Fruit fly (Drosophila melanogaster): ENCODE measurements around the gene Cht7.

The Cht7 gene

dm6 chr3L:3096073-3096725 is 10.6 kb downstream of the Cht7 start (continued):
- peak; percentile 15 for TF ChIP-seq corto (GFP tag; optimal IDR thresholded peaks at IDR 0.05)
- peak; percentile 45; the same call in 1 of the 3 replicates for TF ChIP-seq CG2889 (GFP tag; IDR thresholded peaks at IDR 0.05)
- TF ChIP-seq CG18599 (GFP tag; optimal IDR thresholded peaks at IDR 0.05) = peak; percentile 49
- no peak for TF ChIP-seq fd3F (GFP tag; optimal IDR thresholded peaks at IDR 0.05)
- peak; percentile 20 for TF ChIP-seq PHDP (tag; optimal IDR thresholded peaks at IDR 0.05)
- no peak for TF ChIP-seq Nf-YC (tag; optimal IDR thresholded peaks at IDR 0.05)
- peak; percentile 91 for TF ChIP-seq bbx (GFP tag; IDR thresholded peaks at IDR 0.05; ENCODE audit: partially characterized antibody)
- TF ChIP-seq Opbp (GFP tag; IDR thresholded peaks at IDR 0.05; ENCODE audit: partially characterized antibody) = peak; percentile 95
- no peak for TF ChIP-seq Hr3 (GFP tag; optimal IDR thresholded peaks at IDR 0.05)
- peak; percentile 40 for TF ChIP-seq grau (tag; optimal IDR thresholded peaks at IDR 0.05)
- peak; percentile 93 for TF ChIP-seq CG7963 (GFP tag; IDR thresholded peaks at IDR 0.05; ENCODE audit: partially characterized antibody)
- peak; percentile 74 for TF ChIP-seq knrl (GFP tag; IDR thresholded peaks at IDR 0.05; ENCODE audit: partially characterized antibody)
- peak; percentile 16 for TF ChIP-seq scrt (GFP tag; optimal IDR thresholded peaks at IDR 0.05)
- 0 out of 2 replicates have a peak, but pooled peaks have one; percentile 7 for TF ChIP-seq CG3847 (GFP tag; IDR thresholded peaks at IDR 0.05)
- no peak for TF ChIP-seq dm (GFP tag; optimal IDR thresholded peaks at IDR 0.05)
- no peak for TF ChIP-seq Dip3 (GFP tag; optimal IDR thresholded peaks at IDR 0.05)
- TF ChIP-seq psq (GFP tag; optimal IDR thresholded peaks at IDR 0.05) = no peak
- no peak for TF ChIP-seq CG14441 (GFP tag; IDR thresholded peaks at IDR 0.05)
- peak; percentile 22 for TF ChIP-seq CG9817 (tag; optimal IDR thresholded peaks at IDR 0.05)
- peak; percentile 83 for TF ChIP-seq Bgb (GFP tag; IDR thresholded peaks at IDR 0.05; ENCODE audit: partially characterized antibody)
- TF ChIP-seq Rfx (GFP tag; IDR thresholded peaks at IDR 0.05) = peak; percentile 42; the same call in 1 of the 2 replicates
- peak; percentile 38 for TF ChIP-seq CG18262 (tag; optimal IDR thresholded peaks at IDR 0.05)
- peak; percentile 16 for TF ChIP-seq pnt (GFP tag; optimal IDR thresholded peaks at IDR 0.05)
- TF ChIP-seq mam (GFP tag; optimal IDR thresholded peaks at IDR 0.05) = peak; percentile 9
- TF ChIP-seq vvl (GFP tag; IDR thresholded peaks at IDR 0.05) = peak; percentile 24; the same call in 1 of the 2 replicates
- TF ChIP-seq Ada2b (GFP tag; IDR thresholded peaks at IDR 0.05) = peak; percentile 3; the same call in 1 of the 2 replicates
- peak; percentile 45; the same call in 1 of the 3 replicates for TF ChIP-seq ci (GFP tag; IDR thresholded peaks at IDR 0.05)
- peak; percentile 53 for TF ChIP-seq CG12391 (tag; optimal IDR thresholded peaks at IDR 0.05)
- no peak for TF ChIP-seq Hr78 (GFP tag; optimal IDR thresholded peaks at IDR 0.05)
- peak; percentile 29 for TF ChIP-seq CG15269 (tag; optimal IDR thresholded peaks at IDR 0.05)
- TF ChIP-seq CG7556 (GFP tag; optimal IDR thresholded peaks at IDR 0.05) = peak; percentile 24
- TF ChIP-seq CG6791 (GFP tag; IDR thresholded peaks at IDR 0.05; ENCODE audit: partially characterized antibody) = peak; percentile 95
- TF ChIP-seq chn (GFP tag; optimal IDR thresholded peaks at IDR 0.05) = no peak
- TF ChIP-seq lilli (GFP tag; optimal IDR thresholded peaks at IDR 0.05) = peak; percentile 49
- 0 out of 2 replicates have a peak, but pooled peaks have one; percentile 5 for TF ChIP-seq Drgx (GFP tag; IDR thresholded peaks at IDR 0.05)
- peak; percentile 53 for TF ChIP-seq chm (GFP tag; IDR thresholded peaks at IDR 0.05)
- peak; percentile 44 for TF ChIP-seq gem (tag; optimal IDR thresholded peaks at IDR 0.05)
- TF ChIP-seq onecut (GFP tag; IDR thresholded peaks at IDR 0.05) = no peak
- peak; percentile 21 for TF ChIP-seq Hand (GFP tag; optimal IDR thresholded peaks at IDR 0.05)
- peak; percentile 20; the same call in 1 of the 2 replicates for TF ChIP-seq E2f2 (GFP tag; IDR thresholded peaks at IDR 0.05)
- peak; percentile 65; the same call in 2 of the 3 replicates for TF ChIP-seq row (GFP tag; IDR thresholded peaks at IDR 0.05)
- TF ChIP-seq Fer3 (tag; optimal IDR thresholded peaks at IDR 0.05) = peak; percentile 41
- TF ChIP-seq pho (GFP tag; optimal IDR thresholded peaks at IDR 0.05) = peak; percentile 11
- 0 out of 3 replicates have a peak, but pooled peaks have one; percentile 37 for TF ChIP-seq ken (GFP tag; IDR thresholded peaks at IDR 0.05)
- TF ChIP-seq Dbx (GFP tag; IDR thresholded peaks at IDR 0.05) = 0 out of 3 replicates have a peak, but pooled peaks have one; percentile 53
- peak; percentile 52 for TF ChIP-seq unc-4 (GFP tag; IDR thresholded peaks at IDR 0.05; ENCODE audit: partially characterized antibody)
- peak; percentile 10 for TF ChIP-seq sug (tag; optimal IDR thresholded peaks at IDR 0.05)
- 0 out of 2 replicates have a peak, but pooled peaks have one; percentile 6 for TF ChIP-seq cas (GFP tag; IDR thresholded peaks at IDR 0.05)

All from whole organism, embryonic.